Worm (Caenorhabditis elegans): ENCODE measurements around the gene slc-25A21.

DNA sequence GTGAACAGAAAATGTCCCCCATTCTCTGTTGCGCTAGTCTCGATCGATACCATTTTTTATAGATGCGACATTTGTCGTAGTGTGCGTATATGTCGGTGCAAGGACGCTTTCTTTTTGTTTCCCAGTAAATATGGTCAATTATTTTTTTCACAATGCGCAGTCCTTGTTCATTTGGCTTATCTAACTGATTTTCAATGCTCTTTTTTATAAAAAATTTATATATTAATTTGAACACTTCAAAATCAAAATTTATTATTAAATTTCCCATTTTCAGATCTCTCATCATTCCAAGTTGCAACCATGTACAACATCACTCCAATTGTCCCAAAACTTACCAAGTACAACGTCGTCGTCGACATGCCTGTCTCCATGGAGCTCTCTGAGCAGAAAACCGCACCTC is 27.5 kb downstream of the slc-25A21 start, which contains the start of gene F23A7.1:
- TF ChIP-seq mab-5 (tag; optimal IDR thresholded peaks at IDR 0.05) (no peak), skn-1 (tag; optimal IDR thresholded peaks at IDR 0.05) (no peak), fos-1 (tag; optimal IDR thresholded peaks at IDR 0.05) (no peak), ztf-1 (GFP tag; conservative IDR thresholded peaks at IDR 0.05) (no peak)
